Worm (Caenorhabditis elegans) whole organism, L4 larva: ENCODE data around the gene C49F8.15.

Experiments used
- D1046.2 ChIP-seq: fragments of 200-800 bp; sonication (Bioruptor generic); IDR thresholded peaks from 2 replicates; pipeline ENCODE4 v1.3.6; 2022; ENCODE audit warnings: missing genetic modification characterization, missing compliant biosample characterization
- F44E2.7 ChIP-seq: fragments of 200-800 bp; sonication (Bioruptor generic); IDR thresholded peaks from 2 replicates; pipeline ENCODE4 v2.1.2; 2022; ENCODE audit warnings: missing genetic modification characterization, missing compliant biosample characterization
- F49E8.2 ChIP-seq: sonication (generic microtip); optimal IDR thresholded peaks from 2 replicates; lab custom pipeline; 2016; ENCODE audit warnings: missing compliant biosample characterization, mild to moderate bottlenecking, missing genetic modification characterization, borderline replicate concordance
- R02D3.7 ChIP-seq: fragments of 150-350 bp; sonication (generic microtip); optimal IDR thresholded peaks from 3 replicates; lab custom pipeline; 2014; ENCODE audit warnings: missing biosample characterization, missing genetic modification characterization
- T26A8.4 ChIP-seq: fragments of 200-800 bp; sonication (Bioruptor generic); IDR thresholded peaks from 2 replicates; pipeline ENCODE4 v1.3.6; 2022; ENCODE audit warnings: missing genetic modification characterization, missing compliant biosample characterization
- Y5F2A.4 ChIP-seq: fragments of 200-800 bp; sonication (Bioruptor generic); optimal IDR thresholded peaks from 2 replicates; lab custom pipeline; 2018; ENCODE audit warnings: mild to moderate bottlenecking, missing genetic modification characterization, missing compliant biosample characterization
- Y75B8A.6 ChIP-seq: fragments of 200-800 bp; sonication (Bioruptor generic); IDR thresholded peaks from 2 replicates; pipeline ENCODE4 v1.3.6; 2022; ENCODE audit warnings: missing genetic modification reagents, missing genetic modification characterization, missing compliant biosample characterization
- aly-2 ChIP-seq: sonication (generic microtip); optimal IDR thresholded peaks from 2 replicates; lab custom pipeline; 2018; ENCODE audit warnings: missing biosample characterization, missing genetic modification characterization
- ama-1 ChIP-seq: fragments of 150-350 bp; optimal IDR thresholded peaks from 2 replicates; lab custom pipeline; 2014; ENCODE audit warnings: inconsistent platforms, mixed read lengths
- arid-1 ChIP-seq: fragments of 200-800 bp; sonication (Bioruptor generic); conservative IDR thresholded peaks from 2 replicates; pipeline ENCODE4 v1.3.6; 2022; ENCODE audit warnings: missing genetic modification reagents, missing genetic modification characterization, missing compliant biosample characterization
- attf-4 ChIP-seq: sonication (generic microtip); optimal IDR thresholded peaks from 3 replicates; lab custom pipeline; 2017; ENCODE audit warnings: missing biosample characterization, missing genetic modification characterization
- ceh-62 ChIP-seq: sonication (generic microtip); optimal IDR thresholded peaks from 2 replicates; lab custom pipeline; 2017; ENCODE audit warnings: missing biosample characterization, missing genetic modification characterization
- cey-2 ChIP-seq: sonication (generic microtip); optimal IDR thresholded peaks from 3 replicates; lab custom pipeline; 2017; ENCODE audit warnings: missing genetic modification characterization, mild to moderate bottlenecking, missing compliant biosample characterization, antibody characterized with exemption, borderline replicate concordance; ENCODE audit not compliant: insufficient read depth
- ctbp-1 ChIP-seq: fragments of 200-800 bp; sonication (Bioruptor generic); IDR thresholded peaks from 2 replicates; pipeline ENCODE4 v1.3.6; 2022; ENCODE audit warnings: missing genetic modification reagents, missing genetic modification characterization, missing compliant biosample characterization
- daf-12 ChIP-seq: fragments of 150-350 bp; optimal IDR thresholded peaks from 2 replicates; lab custom pipeline; 2014; ENCODE audit warnings: missing biosample characterization, missing genetic modification reagents, missing genetic modification characterization
- dmd-6 ChIP-seq: fragments of 200-800 bp; sonication (Bioruptor generic); IDR thresholded peaks from 2 replicates; pipeline ENCODE4 v1.3.6; 2022; ENCODE audit warnings: missing genetic modification reagents, missing genetic modification characterization, missing compliant biosample characterization
- dmd-8 ChIP-seq: fragments of 200-800 bp; sonication (Bioruptor generic); IDR thresholded peaks from 2 replicates; pipeline ENCODE4 v1.3.6; 2022; ENCODE audit warnings: missing genetic modification characterization, missing compliant biosample characterization
- dmd-9 ChIP-seq: fragments of 200-800 bp; sonication (Bioruptor generic); IDR thresholded peaks from 2 replicates; pipeline ENCODE4 v1.3.6; 2022; ENCODE audit warnings: missing genetic modification reagents, missing genetic modification characterization, missing compliant biosample characterization
- duxl-1 ChIP-seq: sonication (generic microtip); optimal IDR thresholded peaks from 2 replicates; lab custom pipeline; 2016; ENCODE audit warnings: mild to moderate bottlenecking, missing genetic modification characterization, moderate library complexity, missing compliant biosample characterization; ENCODE audit not compliant: poor library complexity
- egl-27 ChIP-seq: sonication (generic microtip); optimal IDR thresholded peaks from 3 replicates; lab custom pipeline; 2017; ENCODE audit warnings: missing biosample characterization, missing genetic modification reagents, missing genetic modification characterization
- fkh-10 ChIP-seq: fragments of 150-350 bp; optimal IDR thresholded peaks from 2 replicates; lab custom pipeline; 2014; ENCODE audit warnings: missing biosample characterization, missing genetic modification reagents, missing genetic modification characterization
- hlh-11 ChIP-seq: fragments of 200-800 bp; sonication (Bioruptor generic); optimal IDR thresholded peaks from 2 replicates; lab custom pipeline; 2018; ENCODE audit warnings: mild to moderate bottlenecking, missing genetic modification characterization, missing compliant biosample characterization
- hlh-30 ChIP-seq: sonication (generic microtip); optimal IDR thresholded peaks from 2 replicates; lab custom pipeline; 2017; ENCODE audit warnings: antibody characterized with exemption, mild to moderate bottlenecking, missing genetic modification characterization, missing compliant biosample characterization; ENCODE audit not compliant: insufficient read depth
- hmg-1.1 ChIP-seq: fragments of 200-800 bp; sonication (Bioruptor generic); IDR thresholded peaks from 2 replicates; pipeline ENCODE4 v1.3.6; 2022; ENCODE audit warnings: missing genetic modification reagents, missing genetic modification characterization, missing compliant biosample characterization
- lin-1 ChIP-seq: fragments of 200-800 bp; sonication (Bioruptor generic); IDR thresholded peaks from 2 replicates; pipeline ENCODE4 v1.3.6; 2022; ENCODE audit warnings: missing genetic modification reagents, missing genetic modification characterization, missing compliant biosample characterization
- lir-3 ChIP-seq: sonication (generic microtip); optimal IDR thresholded peaks from 2 replicates; lab custom pipeline; 2016; ENCODE audit warnings: mild to moderate bottlenecking, missing genetic modification characterization, missing compliant biosample characterization
- lsy-2 ChIP-seq, 2 experiments: fragments of 150-350 bp in 1 of 2; sonication (generic microtip) in 1 of 2; optimal IDR thresholded peaks; 2 replicates each; lab custom pipeline; 2014 to 2017; ENCODE audit warnings: missing biosample characterization in 2 of 2, missing genetic modification characterization in 2 of 2
- madf-5 ChIP-seq, 2 experiments: fragments of 200-800 bp; sonication (Bioruptor generic); IDR thresholded peaks; 2 replicates each; pipeline ENCODE4 v1.3.6; 2022; ENCODE audit warnings: missing compliant biosample characterization in 2 of 2, missing genetic modification characterization in 2 of 2
- mdl-1 ChIP-seq, 2 experiments: fragments of 150-350 bp in 1 of 2; sonication (generic microtip) in 1 of 2; optimal IDR thresholded peaks; 2 replicates each; lab custom pipeline; 2014 to 2017; ENCODE audit warnings: missing biosample characterization in 2 of 2, missing genetic modification characterization in 2 of 2
- mep-1 ChIP-seq: fragments of 150-350 bp; sonication (generic microtip); optimal IDR thresholded peaks from 3 replicates; lab custom pipeline; 2014; ENCODE audit warnings: missing biosample characterization, missing genetic modification characterization
- mes-2 ChIP-seq: sonication (generic microtip); optimal IDR thresholded peaks from 2 replicates; lab custom pipeline; 2016; ENCODE audit warnings: missing genotype, mild to moderate bottlenecking, missing genetic modification characterization, missing compliant biosample characterization; ENCODE audit not compliant: poor library complexity, severe bottlenecking
- mxl-2 ChIP-seq: fragments of 200-800 bp; sonication (Bioruptor generic); conservative IDR thresholded peaks from 2 replicates; pipeline ENCODE4 v1.3.6; 2022; ENCODE audit warnings: missing genetic modification reagents, missing genetic modification characterization, missing compliant biosample characterization
- nhr-10 ChIP-seq: fragments of 150-350 bp; optimal IDR thresholded peaks from 2 replicates; lab custom pipeline; 2014; ENCODE audit warnings: missing biosample characterization, missing genetic modification characterization
- nhr-11 ChIP-seq: fragments of 150-350 bp; optimal IDR thresholded peaks from 2 replicates; lab custom pipeline; 2014; ENCODE audit warnings: missing biosample characterization, missing genetic modification characterization
- nhr-28 ChIP-seq: fragments of 150-350 bp; optimal IDR thresholded peaks from 2 replicates; lab custom pipeline; 2014; ENCODE audit warnings: missing biosample characterization, missing genetic modification characterization
- pha-4 ChIP-seq, 2 experiments: fragments of 150-350 bp in 1 of 2; fragments of 200-800 bp in 1 of 2; sonication (Bioruptor generic) in 1 of 2; IDR thresholded peaks in 1 of 2; optimal IDR thresholded peaks in 1 of 2; 2 replicates each; pipeline versions ENCODE4 v1.3.6 to Lab custom; 2014 to 2022; ENCODE audit warnings: missing genetic modification characterization in 2 of 2, missing genetic modification reagents in 2 of 2, missing biosample characterization in 1 of 2, missing compliant biosample characterization in 1 of 2
- pqm-1 ChIP-seq: sonication (generic microtip); optimal IDR thresholded peaks from 2 replicates; lab custom pipeline; 2017; ENCODE audit warnings: missing biosample characterization, missing genetic modification characterization
- snpc-1.2 ChIP-seq: fragments of 200-800 bp; sonication (Bioruptor generic); IDR thresholded peaks from 2 replicates; pipeline ENCODE4 v1.3.6; 2022; ENCODE audit warnings: missing genetic modification reagents, missing genetic modification characterization, missing compliant biosample characterization
- spr-3 ChIP-seq: fragments of 200-800 bp; sonication (Bioruptor generic); optimal IDR thresholded peaks from 2 replicates; lab custom pipeline; 2018; ENCODE audit warnings: mild to moderate bottlenecking, missing genetic modification characterization, missing compliant biosample characterization
- unc-39 ChIP-seq: sonication (generic microtip); optimal IDR thresholded peaks from 2 replicates; lab custom pipeline; 2017; ENCODE audit warnings: missing biosample characterization, missing genetic modification characterization
- unc-62 ChIP-seq, 3 experiments: fragments of 150-350 bp in 1 of 3; sonication (generic microtip); optimal IDR thresholded peaks in 2 of 3; peaks in 1 of 3; 1 replicate in 1 of 3; 2 replicates in 2 of 3; lab custom pipeline; 2014 to 2017; ENCODE audit warnings: missing biosample characterization in 3 of 3, missing genetic modification characterization in 3 of 3, missing genetic modification reagents in 3 of 3, missing genotype in 1 of 3
- ztf-11 ChIP-seq: fragments of 150-350 bp; optimal IDR thresholded peaks from 2 replicates; lab custom pipeline; 2014; ENCODE audit warnings: missing biosample characterization, missing genetic modification characterization
- ztf-7 ChIP-seq: fragments of 150-350 bp; optimal IDR thresholded peaks from 2 replicates; lab custom pipeline; 2014; ENCODE audit warnings: missing biosample characterization, missing genetic modification characterization

The C49F8.15 gene

DNA sequence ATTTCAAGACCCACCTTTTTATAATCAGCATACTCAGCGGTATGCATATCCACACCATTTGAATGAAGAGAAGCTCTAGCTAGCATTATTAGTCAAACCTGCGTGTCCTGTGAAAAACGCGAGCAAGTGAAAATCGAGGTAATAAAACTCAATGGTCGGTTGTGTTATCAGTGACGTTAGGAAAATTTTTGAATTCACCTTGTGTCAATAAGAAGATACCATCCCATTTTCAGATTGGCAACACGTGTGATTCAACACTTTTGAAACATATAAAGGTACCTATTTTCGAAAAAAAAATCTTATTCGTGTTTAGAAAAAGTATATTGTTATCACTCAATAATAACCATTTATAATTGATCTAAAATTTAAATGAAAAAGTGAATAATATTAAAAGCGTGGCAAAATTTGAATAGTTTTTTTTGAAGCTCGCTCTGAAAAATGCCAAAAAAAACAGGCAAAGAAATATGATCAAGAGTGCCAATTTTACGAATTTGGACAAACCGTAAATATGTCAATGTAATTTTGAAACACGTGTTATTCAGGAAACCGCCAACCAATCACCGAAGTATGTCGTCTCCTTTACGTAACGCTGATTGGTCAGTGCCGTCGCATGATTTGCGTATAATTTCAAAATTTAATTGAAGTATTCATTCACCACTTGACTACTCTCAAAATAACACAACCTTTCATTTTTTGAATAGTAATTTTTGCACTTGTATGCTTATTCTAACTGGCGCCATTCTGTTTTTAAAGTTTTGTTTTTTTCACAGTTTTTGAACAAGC lies 50.6 kb downstream of the C49F8.15 start, which contains the start of gene F46G10.1 (continued):
- no peak for TF ChIP-seq unc-39 (tag; lab: Kevin White, UChicago)
- TF ChIP-seq pqm-1 (tag; lab: Kevin White, UChicago): peak; percentile 73
- no peak for TF ChIP-seq madf-5 (GFP tag; IDR thresholded peaks at IDR 0.05; lab: Robert Waterston, UW)
- no peak for TF ChIP-seq mes-2 (tag; lab: Kevin White, UChicago)
- no peak for TF ChIP-seq ztf-11
- no peak for TF ChIP-seq Y75B8A.6 (GFP tag; lab: Robert Waterston, UW)
- TF ChIP-seq F44E2.7 (GFP tag; lab: Robert Waterston, UW): no peak
- no peak for TF ChIP-seq D1046.2 (GFP tag; lab: Robert Waterston, UW)
- peak; percentile 58 for TF ChIP-seq nhr-28
- peak in 1 of 2 experiments; percentile 1 for TF ChIP-seq unc-62 (GFP tag; optimal IDR thresholded peaks at IDR 0.05 in 1 of 2; lab: Kevin White, UChicago)
- TF ChIP-seq unc-62 (tag; optimal IDR thresholded peaks at IDR 0.05; lab: Kevin White, UChicago): no peak
- TF ChIP-seq ctbp-1: no peak
- TF ChIP-seq T26A8.4 (GFP tag; lab: Robert Waterston, UW): no peak
- TF ChIP-seq ztf-7 (tag; lab: Kevin White, UChicago): peak; percentile 26
- TF ChIP-seq egl-27: no peak
- no peak for TF ChIP-seq F49E8.2 (tag; lab: Kevin White, UChicago)
- no peak for TF ChIP-seq dmd-9
- no peak for TF ChIP-seq lsy-2 (tag; optimal IDR thresholded peaks at IDR 0.05; lab: Kevin White, UChicago)
- peak; percentile 21 for TF ChIP-seq hlh-30 (tag; lab: Kevin White, UChicago)
- no peak for TF ChIP-seq spr-3 (GFP tag; lab: Kevin White, UChicago)
- TF ChIP-seq arid-1 (GFP tag; lab: Robert Waterston, UW): no peak
- TF ChIP-seq snpc-1.2 (GFP tag; lab: Robert Waterston, UW): no peak
- TF ChIP-seq ceh-62 (tag; lab: Kevin White, UChicago): no peak
- no peak for TF ChIP-seq mep-1 (tag; lab: Kevin White, UChicago)
- TF ChIP-seq nhr-11: no peak
- no peak for TF ChIP-seq nhr-10 (tag; lab: Kevin White, UChicago)
- TF ChIP-seq mxl-2: no peak
- TF ChIP-seq cey-2 (tag; lab: Kevin White, UChicago): no peak
- TF ChIP-seq dmd-8 (GFP tag; lab: Robert Waterston, UW): no peak
- no peak for TF ChIP-seq lin-1 (GFP tag; lab: Robert Waterston, UW)
- TF ChIP-seq daf-12 (tag; lab: Kevin White, UChicago): no peak
- no peak for TF ChIP-seq ama-1 (lab: Kevin White, UChicago)
- peak; percentile 78 for TF ChIP-seq dmd-6
- no peak for TF ChIP-seq hmg-1.1 (GFP tag; lab: Robert Waterston, UW)
- TF ChIP-seq pha-4 (GFP tag; IDR thresholded peaks at IDR 0.05; lab: Robert Waterston, UW): no peak
- no peak for TF ChIP-seq pha-4 (tag; optimal IDR thresholded peaks at IDR 0.05; lab: Kevin White, UChicago)
- TF ChIP-seq attf-4 (tag; lab: Kevin White, UChicago): no peak
- no peak for TF ChIP-seq lir-3
- no peak for TF ChIP-seq duxl-1 (tag; lab: Kevin White, UChicago)
- peak in 1 of 2 experiments; percentile 13 for TF ChIP-seq mdl-1 (tag; optimal IDR thresholded peaks at IDR 0.05; lab: Kevin White, UChicago)
- no peak for TF ChIP-seq aly-2 (tag; lab: Kevin White, UChicago)
- no peak for TF ChIP-seq fkh-10 (GFP tag; lab: Kevin White, UChicago)
- TF ChIP-seq R02D3.7 (tag; lab: Kevin White, UChicago): no peak
- peak; percentile 47 for TF ChIP-seq hlh-11 (tag; lab: Kevin White, UChicago)
- no peak for TF ChIP-seq Y5F2A.4 (GFP tag; lab: Kevin White, UChicago)
- TF ChIP-seq, all 104 proteins: peak for 13
